Worm (Caenorhabditis elegans): Measurements from ENCODE around the gene F32D8.15.

DNA sequence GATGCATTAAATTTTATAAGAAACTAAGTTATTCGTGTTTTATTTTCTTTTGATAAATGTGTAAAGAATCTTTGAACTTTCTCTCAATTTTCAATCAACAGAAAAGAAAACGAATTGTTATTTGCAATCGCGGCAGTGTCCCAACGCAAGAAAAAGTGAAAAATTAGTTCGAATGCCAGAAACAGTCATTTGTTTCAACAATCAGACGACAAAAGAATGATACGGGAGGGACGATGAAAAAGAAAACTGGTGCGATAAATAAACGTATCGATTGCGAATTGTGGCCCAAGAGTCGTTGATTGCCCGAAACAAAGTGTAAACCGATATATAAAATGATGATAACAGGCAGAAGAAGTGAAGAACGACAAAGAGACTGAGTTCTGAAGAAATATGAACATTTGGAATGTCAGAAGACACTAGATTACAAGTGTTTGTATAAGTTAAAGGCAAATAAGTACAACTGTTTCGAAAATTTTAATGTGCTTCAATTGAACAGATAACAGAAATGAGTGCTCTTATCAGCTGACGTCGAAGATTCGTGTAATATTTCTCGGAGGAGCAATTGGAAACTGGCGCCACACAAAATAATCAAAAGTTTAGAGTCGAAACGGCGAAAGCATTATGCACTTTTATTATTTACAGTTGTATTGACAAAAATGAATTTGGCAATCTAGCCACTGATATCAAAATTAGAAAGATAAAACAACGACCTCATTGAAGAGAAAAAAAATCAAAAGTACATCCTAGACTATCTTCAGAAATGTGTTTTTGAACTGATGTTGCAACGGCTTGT, 25.8 kb upstream of the F32D8.15 start:
- no peak for TF ChIP-seq lin-15B (tag; optimal IDR thresholded peaks at IDR 0.05)
- TF ChIP-seq mep-1 (tag; optimal IDR thresholded peaks at IDR 0.05): no peak
- TF ChIP-seq hpl-2 (GFP tag; optimal IDR thresholded peaks at IDR 0.05): no peak
- no peak for TF ChIP-seq F16B12.6 (tag; optimal IDR thresholded peaks at IDR 0.05)
- peak in 1 of 2 experiments; percentile 32 for TF ChIP-seq mdl-1 (tag; optimal IDR thresholded peaks at IDR 0.05)
- TF ChIP-seq sox-4 (tag; optimal IDR thresholded peaks at IDR 0.05): no peak
- no peak for TF ChIP-seq ceh-82 (tag; optimal IDR thresholded peaks at IDR 0.05)
